Worm (Caenorhabditis elegans): Measurements from ENCODE around the gene math-14.

The math-14 gene

DNA sequence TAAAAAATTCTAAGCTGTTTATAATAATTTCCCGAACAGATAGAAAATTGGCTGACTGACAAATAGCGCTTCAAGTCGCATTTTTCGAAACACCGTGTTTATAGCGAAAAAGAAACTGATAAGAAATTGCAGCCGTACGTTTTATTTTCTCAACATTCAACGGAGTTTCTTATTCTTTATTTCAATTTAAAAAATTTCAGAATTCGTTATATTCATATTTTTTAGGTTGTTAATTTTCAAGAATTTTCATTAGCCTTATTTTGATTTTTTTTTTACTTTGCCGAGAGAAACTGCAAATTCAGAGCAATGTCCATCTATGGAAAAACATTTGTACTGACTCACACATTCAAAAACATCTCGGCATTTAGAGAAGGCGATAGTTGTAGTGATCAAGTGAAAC is 28.7 kb downstream of the math-14 start, which contains the start of gene C46F9.6:
TSS of gene C46F9.6 (plus strand) at position 301 of the 400 bp plus-strand sequence.
- TF ChIP-seq pqm-1 (tag; optimal IDR thresholded peaks at IDR 0.05) (peak; percentile 8), T20F7.1 (GFP tag; optimal IDR thresholded peaks at IDR 0.05) (no peak), unc-62 (GFP tag; optimal IDR thresholded peaks at IDR 0.05 in 1 of 2) (peak in 1 of 2 experiments; percentile 30), unc-62 (tag; optimal IDR thresholded peaks at IDR 0.05) (no peak), egl-27 (tag; optimal IDR thresholded peaks at IDR 0.05) (no peak), hmg-1.1 (GFP tag; IDR thresholded peaks at IDR 0.05) (no peak), daf-16 (GFP tag; optimal IDR thresholded peaks at IDR 0.05) (no peak), daf-16 (tag; optimal IDR thresholded peaks at IDR 0.05) (peak; percentile 60), ceh-32 (tag; optimal IDR thresholded peaks at IDR 0.05; ENCODE audit: poor library complexity) (no peak)

DNA sequence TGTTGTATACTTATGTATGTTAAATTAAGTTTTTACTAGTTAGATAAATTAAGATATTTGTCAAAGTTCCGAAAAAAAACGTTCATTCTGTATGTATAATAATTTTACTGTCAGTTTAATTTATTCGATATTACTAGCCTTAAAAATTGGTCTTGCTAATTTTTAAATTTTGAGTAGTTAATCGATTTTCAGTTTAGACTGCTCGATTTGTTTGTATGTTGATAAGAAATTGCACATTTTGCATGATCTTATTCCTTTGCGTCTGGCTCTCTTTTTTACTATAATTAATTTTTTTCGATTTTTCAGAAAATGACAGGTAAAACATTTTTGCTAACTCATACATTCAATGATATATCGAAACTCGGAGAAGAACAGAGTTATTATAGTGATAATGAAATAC is 30.7 kb downstream of the math-14 start, which contains the start of gene math-24:
TSS of gene math-24 (plus strand) at position 301 of the 400 bp plus-strand sequence.
- no peak for TF ChIP-seq nhr-102 (tag; optimal IDR thresholded peaks at IDR 0.05)
- no peak for TF ChIP-seq F44E2.7 (GFP tag; IDR thresholded peaks at IDR 0.05)
- no peak for TF ChIP-seq pha-4 (GFP tag; IDR thresholded peaks at IDR 0.05)
- no peak for TF ChIP-seq pha-4 (tag; optimal IDR thresholded peaks at IDR 0.05)
- TF ChIP-seq nhr-11 (tag; optimal IDR thresholded peaks at IDR 0.05), result no peak
- no peak for TF ChIP-seq zfp-2 (tag; optimal IDR thresholded peaks at IDR 0.05)
- TF ChIP-seq egl-43 (GFP tag; IDR thresholded peaks at IDR 0.05), result no peak
- no peak for TF ChIP-seq nhr-41 (GFP tag; IDR thresholded peaks at IDR 0.05)
- TF ChIP-seq vab-7 (GFP tag; IDR thresholded peaks at IDR 0.05), result no peak

DNA sequence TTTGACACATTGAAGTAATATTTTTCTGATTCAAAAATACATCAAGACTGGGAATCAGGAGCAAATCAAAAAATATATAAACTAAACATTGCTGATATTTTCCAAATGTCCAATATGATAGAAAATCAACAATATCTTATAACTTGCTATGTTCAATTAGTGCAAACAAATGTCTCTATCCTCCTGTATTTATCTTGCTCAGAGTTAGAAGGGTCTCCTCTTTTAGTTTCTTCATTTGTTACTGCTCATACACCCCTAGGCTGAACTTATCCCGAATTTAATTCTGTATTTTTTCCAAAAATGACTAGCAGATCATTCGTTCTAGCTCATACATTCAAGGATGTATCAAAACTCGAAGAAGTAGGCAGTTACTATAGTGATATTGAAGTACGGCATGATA is 32.8 kb downstream of the math-14 start, which contains the start of gene math-23:
TSS of gene math-23 (plus strand) at position 301 of the 400 bp plus-strand sequence.
- TF ChIP-seq F49E8.2 (tag; optimal IDR thresholded peaks at IDR 0.05; ENCODE audit: borderline replicate concordance) (no peak), nhr-76 (tag; optimal IDR thresholded peaks at IDR 0.05) (no peak), saeg-2 (GFP tag; IDR thresholded peaks at IDR 0.05) (no peak), mxl-2 (GFP tag; conservative IDR thresholded peaks at IDR 0.05) (no peak), ceh-44 (GFP tag; IDR thresholded peaks at IDR 0.05) (no peak), pha-4 (GFP tag; IDR thresholded peaks at IDR 0.05) (no peak), pha-4 (tag; optimal IDR thresholded peaks at IDR 0.05) (no peak), nhr-77 (tag; optimal IDR thresholded peaks at IDR 0.05) (no peak), Y105C5A.15 (GFP tag; IDR thresholded peaks at IDR 0.05) (no peak), hmg-1.1 (GFP tag; IDR thresholded peaks at IDR 0.05) (no peak), lin-29 (GFP tag; IDR thresholded peaks at IDR 0.05) (no peak), fkh-10 (GFP tag; optimal IDR thresholded peaks at IDR 0.05) (no peak)

- TF ChIP-seq ceh-20 (GFP tag; IDR thresholded peaks at IDR 0.05) (no peak), pqm-1 (tag; optimal IDR thresholded peaks at IDR 0.05) (peak; percentile 19)
These were observed 35.9 kb downstream of the math-14 start, which contains the start of gene math-22 for ce11 chrII:1905104-1905503. Gene math-22, plus strand, starts transcription at chrII:1905404.

DNA sequence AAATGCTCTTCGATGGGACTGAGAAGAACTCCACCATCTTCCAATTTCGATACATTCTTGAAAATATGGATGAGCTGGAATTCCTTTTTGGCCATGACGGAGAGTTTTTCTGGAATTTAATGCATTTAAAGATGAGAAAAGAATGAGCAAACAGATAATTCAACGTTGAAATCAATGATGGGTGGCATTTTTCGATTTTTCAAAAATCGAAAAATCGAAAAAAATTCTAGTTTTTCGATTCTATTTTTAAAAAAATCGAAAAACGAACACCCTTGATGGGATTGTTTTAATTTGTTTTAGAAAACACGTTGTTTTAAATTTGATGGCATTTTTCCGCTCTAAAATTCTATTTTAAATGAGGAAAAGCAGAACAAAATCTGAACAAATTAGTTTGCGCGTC is 43.5 kb downstream of the math-14 start, which contains the start of gene math-31:
TSS of gene math-31 (minus strand) at position 101 of the 400 bp plus-strand sequence.
- no peak for TF ChIP-seq zip-2 (tag; optimal IDR thresholded peaks at IDR 0.05)
- TF ChIP-seq lin-1 (GFP tag; IDR thresholded peaks at IDR 0.05), result no peak
- TF ChIP-seq unc-62 (GFP tag; optimal IDR thresholded peaks at IDR 0.05 in 1 of 2), result no peak
- no peak for TF ChIP-seq unc-62 (tag; optimal IDR thresholded peaks at IDR 0.05)
- no peak for TF ChIP-seq F26F4.8 (GFP tag; conservative IDR thresholded peaks at IDR 0.05)
- TF ChIP-seq arid-1 (GFP tag; conservative IDR thresholded peaks at IDR 0.05), result no peak

DNA sequence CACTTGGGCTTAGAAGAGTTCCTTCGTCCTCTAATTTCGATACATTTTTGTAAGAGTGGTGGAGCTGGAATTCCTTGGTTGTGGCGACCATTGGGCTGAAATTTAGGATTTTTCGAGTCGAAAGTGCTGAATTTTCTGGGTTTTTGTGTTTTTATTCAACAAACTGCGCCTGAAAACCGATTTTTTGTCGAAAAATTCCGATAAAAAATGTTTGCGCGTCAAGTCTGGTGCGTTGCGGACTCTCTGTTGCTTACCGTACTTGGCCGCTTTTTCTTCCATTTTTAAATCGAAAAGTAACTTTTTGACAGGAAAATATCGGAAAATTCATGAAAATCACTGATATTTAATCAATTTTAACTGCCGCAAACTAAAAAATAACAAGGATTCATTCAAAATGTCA is 48.6 kb downstream of the math-14 start, which contains the start of gene bath-4:
TSS of gene bath-4 (minus strand) at position 101 of the 400 bp plus-strand sequence.
- no peak for TF ChIP-seq nhr-77 (tag; optimal IDR thresholded peaks at IDR 0.05)
- no peak for TF ChIP-seq ztf-11 (tag; optimal IDR thresholded peaks at IDR 0.05)
- TF ChIP-seq pqm-1 (tag; optimal IDR thresholded peaks at IDR 0.05), result no peak
- TF ChIP-seq D1046.2 (GFP tag; IDR thresholded peaks at IDR 0.05), result no peak
- TF ChIP-seq hif-1 (tag; optimal IDR thresholded peaks at IDR 0.05), result no peak
- TF ChIP-seq zfp-3 (GFP tag; conservative IDR thresholded peaks at IDR 0.05), result no peak
- no peak for TF ChIP-seq spr-1 (tag; optimal IDR thresholded peaks at IDR 0.05)
- TF ChIP-seq snpc-1.2 (GFP tag; IDR thresholded peaks at IDR 0.05), result no peak
- TF ChIP-seq dmd-9 (GFP tag; IDR thresholded peaks at IDR 0.05), result no peak
- no peak for TF ChIP-seq F26F4.8 (GFP tag; conservative IDR thresholded peaks at IDR 0.05)
- TF ChIP-seq mxl-3 (GFP tag; optimal IDR thresholded peaks at IDR 0.05), result no peak
- no peak for TF ChIP-seq lin-1 (GFP tag; IDR thresholded peaks at IDR 0.05)
- TF ChIP-seq php-3 (GFP tag; IDR thresholded peaks at IDR 0.05), result no peak
- no peak for TF ChIP-seq lir-3 (tag; optimal IDR thresholded peaks at IDR 0.05)
- TF ChIP-seq nhr-111 (GFP tag; optimal IDR thresholded peaks at IDR 0.05), result no peak

Data from whole organism, L4 larva.